Fruit fly (Drosophila melanogaster): Measurements from ENCODE around the gene if.

- TF ChIP-seq CTCF (optimal IDR thresholded peaks at IDR 0.05) = no peak
- TF ChIP-seq CG8478 (optimal IDR thresholded peaks at IDR 0.05) = no peak
These were observed 47.1 kb downstream of the if start for dm6 chrX:16736180-16736579.

Measured in S2 (cell line).